Worm (Caenorhabditis elegans) whole organism, L4/young adult: ENCODE measurements around the gene C36E6.2.

Source experiments
- W03F9.2 ChIP-seq: fragments of 150-350 bp; optimal IDR thresholded peaks from 2 replicates; lab custom pipeline; 2014; ENCODE audit warnings: missing biosample characterization, missing genetic modification characterization
- dao-5 ChIP-seq: sonication (generic microtip); optimal IDR thresholded peaks from 2 replicates; lab custom pipeline; 2016; ENCODE audit warnings: missing genotype, missing genetic modification characterization, moderate library complexity, missing compliant biosample characterization
- him-1 ChIP-seq: sonication (generic microtip); optimal IDR thresholded peaks from 2 replicates; lab custom pipeline; 2016; ENCODE audit warnings: missing genotype, missing genetic modification reagents, missing genetic modification characterization, missing compliant biosample characterization

- TF ChIP-seq him-1 (tag; lab: Kevin White, UChicago) (no peak), dao-5 (tag; lab: Kevin White, UChicago) (no peak), W03F9.2 (tag; lab: Kevin White, UChicago) (no peak)
Observed at ce11 chrX:17438386-17438785, 13.1 kb upstream of the C36E6.2 start, which contains the start of gene C36E6.8.
